Worm (Caenorhabditis elegans): Measurements from ENCODE around the gene H03G16.5.

DNA sequence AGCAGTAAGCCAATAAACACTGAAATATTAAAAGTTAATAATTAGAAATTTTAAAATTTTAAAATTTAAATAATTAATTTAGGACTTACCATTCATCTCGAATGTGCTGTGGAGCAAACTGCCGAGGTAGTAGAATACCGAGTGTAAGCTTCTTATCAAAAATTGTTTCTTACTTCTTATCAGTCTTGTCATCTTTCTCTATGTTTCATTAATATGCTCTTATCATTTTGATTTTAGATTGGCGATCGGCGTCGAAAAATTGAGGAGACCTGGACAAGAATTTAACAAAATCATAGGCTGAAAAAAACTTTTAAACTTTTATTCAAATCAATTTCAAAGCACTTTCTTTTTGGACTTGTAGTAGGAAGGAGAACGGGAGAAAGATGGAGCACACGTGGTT is 41.1 kb upstream of the H03G16.5 start, which contains the start of gene F09B12.3:
- TF ChIP-seq pes-1 (GFP tag; IDR thresholded peaks at IDR 0.05): no peak
- no peak for TF ChIP-seq flt-1 (GFP tag; IDR thresholded peaks at IDR 0.05)

All from whole organism, early embryonic.